Worm (Caenorhabditis elegans) whole organism, L4 larva: ENCODE data around the gene nas-16.
"Not testable (repeated sequence)": the region's sequence is repeated elsewhere in the genome, so short reads cannot be mapped to it uniquely, and the experiment has no call there.

Source experiments
- Y105C5A.15 ChIP-seq: fragments of 200-800 bp; sonication (Bioruptor generic); IDR thresholded peaks from 2 replicates; pipeline ENCODE4 v1.3.6; 2022; ENCODE audit warnings: missing genetic modification characterization, missing compliant biosample characterization
- Y48G9A.11 ChIP-seq: fragments of 200-800 bp; sonication (Bioruptor generic); IDR thresholded peaks from 2 replicates; pipeline ENCODE4 v1.3.6; 2022; ENCODE audit warnings: missing genetic modification reagents, missing genetic modification characterization, missing compliant biosample characterization
- aha-1 ChIP-seq: fragments of 150-350 bp; peaks from one replicate; lab custom pipeline; 2014; ENCODE audit warnings: missing biosample characterization, missing genetic modification characterization
- aly-2 ChIP-seq: sonication (generic microtip); optimal IDR thresholded peaks from 2 replicates; lab custom pipeline; 2018; ENCODE audit warnings: missing biosample characterization, missing genetic modification characterization
- ama-1 ChIP-seq: fragments of 150-350 bp; optimal IDR thresholded peaks from 2 replicates; lab custom pipeline; 2014; ENCODE audit warnings: inconsistent platforms, mixed read lengths
- ceh-32 ChIP-seq: sonication (generic microtip); optimal IDR thresholded peaks from 2 replicates; lab custom pipeline; 2016; ENCODE audit warnings: mild to moderate bottlenecking, missing genetic modification characterization, missing compliant biosample characterization; ENCODE audit not compliant: poor library complexity
- daf-16 ChIP-seq, 3 experiments: sonication (generic microtip); optimal IDR thresholded peaks; 2 replicates each; lab custom pipeline; 2016 to 2017; ENCODE audit warnings: missing genetic modification characterization in 3 of 3, missing genetic modification reagents in 3 of 3, mild to moderate bottlenecking in 2 of 3, missing compliant biosample characterization in 2 of 3, missing biosample characterization in 1 of 3, moderate library complexity in 1 of 3
- dmd-8 ChIP-seq: fragments of 200-800 bp; sonication (Bioruptor generic); IDR thresholded peaks from 2 replicates; pipeline ENCODE4 v1.3.6; 2022; ENCODE audit warnings: missing genetic modification characterization, missing compliant biosample characterization
- dve-1 ChIP-seq: sonication (generic microtip); optimal IDR thresholded peaks from 2 replicates; lab custom pipeline; 2017; ENCODE audit warnings: antibody characterized with exemption, mild to moderate bottlenecking, missing genetic modification characterization, missing compliant biosample characterization; ENCODE audit not compliant: insufficient read depth
- hlh-11 ChIP-seq: fragments of 200-800 bp; sonication (Bioruptor generic); optimal IDR thresholded peaks from 2 replicates; lab custom pipeline; 2018; ENCODE audit warnings: mild to moderate bottlenecking, missing genetic modification characterization, missing compliant biosample characterization
- hmg-1.1 ChIP-seq: fragments of 200-800 bp; sonication (Bioruptor generic); IDR thresholded peaks from 2 replicates; pipeline ENCODE4 v1.3.6; 2022; ENCODE audit warnings: missing genetic modification reagents, missing genetic modification characterization, missing compliant biosample characterization
- lin-13 ChIP-seq: fragments of 150-350 bp; optimal IDR thresholded peaks from 2 replicates; lab custom pipeline; 2014; ENCODE audit warnings: missing biosample characterization, missing genetic modification reagents, missing genetic modification characterization
- mdt-29 ChIP-seq: fragments of 200-800 bp; sonication (Bioruptor generic); IDR thresholded peaks from 2 replicates; pipeline ENCODE4 v1.3.6; 2022; ENCODE audit warnings: missing genetic modification reagents, missing genetic modification characterization, missing compliant biosample characterization
- mep-1 ChIP-seq: fragments of 150-350 bp; sonication (generic microtip); optimal IDR thresholded peaks from 3 replicates; lab custom pipeline; 2014; ENCODE audit warnings: missing biosample characterization, missing genetic modification characterization
- mxl-3 ChIP-seq: fragments of 200-800 bp; sonication (Bioruptor generic); optimal IDR thresholded peaks from 2 replicates; lab custom pipeline; 2018; ENCODE audit warnings: mild to moderate bottlenecking, missing genetic modification characterization, missing compliant biosample characterization
- nhr-102 ChIP-seq: sonication (generic microtip); optimal IDR thresholded peaks from 2 replicates; lab custom pipeline; 2016; ENCODE audit warnings: mild to moderate bottlenecking, missing genetic modification characterization, moderate library complexity, missing compliant biosample characterization
- nhr-28 ChIP-seq: fragments of 150-350 bp; optimal IDR thresholded peaks from 2 replicates; lab custom pipeline; 2014; ENCODE audit warnings: missing biosample characterization, missing genetic modification characterization
- nhr-42 ChIP-seq: fragments of 200-800 bp; sonication (Bioruptor generic); IDR thresholded peaks from 2 replicates; pipeline ENCODE4 v1.3.6; 2022; ENCODE audit warnings: missing genetic modification characterization, missing compliant biosample characterization
- php-3 ChIP-seq: fragments of 200-800 bp; sonication (Bioruptor generic); IDR thresholded peaks from 2 replicates; pipeline ENCODE4 v1.3.6; 2022; ENCODE audit warnings: missing genetic modification reagents, missing genetic modification characterization, missing compliant biosample characterization
- pqm-1 ChIP-seq: sonication (generic microtip); optimal IDR thresholded peaks from 2 replicates; lab custom pipeline; 2017; ENCODE audit warnings: missing biosample characterization, missing genetic modification characterization
- set-16 ChIP-seq: fragments of 200-800 bp; sonication (Bioruptor generic); IDR thresholded peaks from 2 replicates; pipeline ENCODE4 v1.3.6; 2022; ENCODE audit warnings: missing genetic modification reagents, missing genetic modification characterization, missing compliant biosample characterization
- skn-1 ChIP-seq: fragments of 150-350 bp; optimal IDR thresholded peaks from 2 replicates; lab custom pipeline; 2014; ENCODE audit warnings: missing biosample characterization, missing genetic modification characterization
- snpc-4 ChIP-seq: fragments of 150-350 bp; optimal IDR thresholded peaks from 2 replicates; lab custom pipeline; 2014; ENCODE audit warnings: missing biosample characterization, missing genetic modification characterization
- tag-97 ChIP-seq: fragments of 200-800 bp; sonication (Bioruptor generic); IDR thresholded peaks from 2 replicates; pipeline ENCODE4 v1.3.6; 2022; ENCODE audit warnings: missing genetic modification characterization, missing compliant biosample characterization
- unc-62 ChIP-seq, 3 experiments: fragments of 150-350 bp in 1 of 3; sonication (generic microtip); optimal IDR thresholded peaks in 2 of 3; peaks in 1 of 3; 1 replicate in 1 of 3; 2 replicates in 2 of 3; lab custom pipeline; 2014 to 2017; ENCODE audit warnings: missing biosample characterization in 3 of 3, missing genetic modification characterization in 3 of 3, missing genetic modification reagents in 3 of 3, missing genotype in 1 of 3
- zag-1 ChIP-seq: fragments of 150-350 bp; optimal IDR thresholded peaks from 2 replicates; lab custom pipeline; 2014; ENCODE audit warnings: missing biosample characterization, missing genetic modification characterization
- ztf-11 ChIP-seq: fragments of 150-350 bp; optimal IDR thresholded peaks from 2 replicates; lab custom pipeline; 2014; ENCODE audit warnings: missing biosample characterization, missing genetic modification characterization
- ztf-7 ChIP-seq: fragments of 150-350 bp; optimal IDR thresholded peaks from 2 replicates; lab custom pipeline; 2014; ENCODE audit warnings: missing biosample characterization, missing genetic modification characterization

Gene nas-16

ce11 chrV:11391033-11391432 is 1.1 kb upstream of the nas-16 start:
- 0 out of 2 replicates have a peak, but pooled peaks have one; percentile 36 for TF ChIP-seq Y48G9A.11

ce11 chrV:11395024-11395423 is 2.9 kb downstream of the nas-16 start, which contains the start of gene K03B8.4:
Gene K03B8.4 (minus strand): TSS chrV:11395124.
- peak; percentile 46; the same call in 1 of the 2 replicates for TF ChIP-seq set-16 (GFP tag; lab: Robert Waterston, UW)

DNA sequence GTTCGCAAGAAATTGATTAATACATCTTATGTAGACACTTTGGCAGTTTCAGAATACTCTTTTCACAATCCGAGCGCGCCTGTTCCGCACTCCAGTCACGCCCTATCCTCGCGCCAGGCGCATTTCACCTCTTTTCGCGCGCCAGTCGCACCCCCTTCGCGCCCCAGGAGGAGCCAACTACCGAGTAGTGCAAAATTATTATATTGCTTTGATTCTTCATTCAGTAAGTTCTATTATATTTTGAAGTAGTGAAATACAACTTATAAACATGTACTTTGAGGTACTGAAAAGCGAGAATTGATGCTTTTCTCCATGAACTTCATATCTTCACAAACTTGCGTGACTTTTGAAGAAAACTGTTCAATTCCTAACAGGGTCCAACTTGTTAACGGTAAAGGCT is 4.0 kb downstream of the nas-16 start, which contains the start of gene nas-18:
nas-18 (plus strand) TSS at position 301 of the 400 bp plus-strand sequence.
- TF ChIP-seq ceh-32 (tag; lab: Kevin White, UChicago); dmd-8 (GFP tag; lab: Robert Waterston, UW); Y48G9A.11: not testable (repeated sequence)

DNA sequence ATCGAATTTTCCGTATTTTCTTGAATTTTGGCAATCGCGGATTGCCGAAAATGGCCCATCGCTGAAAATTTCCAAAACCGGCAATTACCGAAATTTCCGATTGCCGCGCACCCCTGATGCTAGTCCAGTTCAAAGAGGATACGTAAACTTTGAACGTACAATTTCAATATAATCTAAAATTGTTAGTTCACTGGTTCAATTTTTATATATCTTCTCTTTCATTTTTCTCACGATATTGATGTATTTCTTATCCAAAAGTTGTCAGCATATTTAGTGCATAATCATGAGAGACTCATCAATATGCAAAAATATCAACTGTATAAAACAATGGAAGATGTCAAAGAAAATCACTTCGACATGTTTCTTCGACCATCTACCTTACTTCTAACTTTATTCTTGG is 6.5 kb downstream of the nas-16 start, which contains the start of gene nas-17:
nas-17 (plus strand) TSS at position 301 of the 400 bp plus-strand sequence.
- TF ChIP-seq nhr-42 (GFP tag; lab: Robert Waterston, UW) = no peak
- no peak for TF ChIP-seq lin-13 (GFP tag; lab: Kevin White, UChicago)
- no peak for TF ChIP-seq dve-1 (tag; lab: Kevin White, UChicago)
- TF ChIP-seq ztf-11 = no peak
- no peak for TF ChIP-seq tag-97 (GFP tag; lab: Robert Waterston, UW)
- no peak for TF ChIP-seq ztf-7
- TF ChIP-seq aly-2 (tag; lab: Kevin White, UChicago) = no peak

ce11 chrV:11402610-11403009 is 10.5 kb downstream of the nas-16 start, which contains the start of gene nas-19:
Gene nas-19 (minus strand): TSS chrV:11402710.
- TF ChIP-seq hmg-1.1 (GFP tag; lab: Robert Waterston, UW) (no peak), Y105C5A.15 (no peak), skn-1 (tag; lab: Kevin White, UChicago) (no peak), mdt-29 (GFP tag; lab: Robert Waterston, UW) (no peak), aha-1 (tag; lab: Kevin White, UChicago) (peak; percentile 66)

DNA sequence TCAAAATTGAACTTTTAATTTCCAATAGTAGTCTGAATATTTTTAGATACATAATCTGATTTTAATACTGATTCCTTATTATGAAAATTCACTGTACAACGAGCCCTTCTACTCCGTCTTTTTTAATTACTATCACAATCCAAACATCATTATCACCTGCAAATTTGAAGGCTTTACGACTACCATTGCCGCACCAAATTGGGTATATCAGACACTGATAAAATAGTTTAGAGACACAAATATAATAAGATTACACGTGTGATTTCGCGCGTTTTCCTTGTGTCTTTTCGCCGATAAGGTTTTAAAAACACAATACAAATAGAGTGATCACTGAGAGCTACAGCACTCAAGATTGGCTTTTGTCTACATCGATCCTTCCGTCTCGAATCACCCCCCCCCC is 10.9 kb downstream of the nas-16 start:
- TF ChIP-seq mxl-3 (GFP tag; lab: Kevin White, UChicago) = peak; percentile 21
- no peak for TF ChIP-seq daf-16 (GFP tag; optimal IDR thresholded peaks at IDR 0.05; lab: Kevin White, UChicago)
- TF ChIP-seq daf-16 (tag; optimal IDR thresholded peaks at IDR 0.05; lab: Kevin White, UChicago) = peak; percentile 50
- TF ChIP-seq pqm-1 (tag; lab: Kevin White, UChicago) = peak; percentile 34
- TF ChIP-seq ama-1 (lab: Kevin White, UChicago) = no peak

DNA sequence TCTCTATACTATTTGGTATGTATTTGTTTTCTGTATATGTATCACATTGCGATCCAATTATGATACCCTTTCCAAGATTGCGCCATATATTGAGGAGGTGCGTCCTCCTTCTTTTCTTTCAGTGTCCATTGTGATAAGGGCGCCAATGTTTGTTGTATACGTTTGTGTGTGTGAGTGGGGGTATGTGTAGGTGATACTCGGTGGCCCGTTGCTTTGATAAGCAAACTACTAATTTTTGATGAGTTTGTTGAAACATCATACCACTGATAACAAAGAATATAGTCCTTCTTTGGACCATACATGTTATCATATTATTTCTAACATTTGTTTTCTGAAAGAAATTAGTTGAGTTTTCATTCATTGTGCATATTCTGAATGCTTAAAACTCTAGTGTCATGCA is 11.6 kb downstream of the nas-16 start:
- TF ChIP-seq hlh-11 (tag; lab: Kevin White, UChicago) (peak; percentile 55), dve-1 (tag; lab: Kevin White, UChicago) (peak; percentile 53), php-3 (GFP tag; lab: Robert Waterston, UW) (0 out of 2 replicates have a peak, but pooled peaks have one; percentile 38), pqm-1 (tag; lab: Kevin White, UChicago) (peak; percentile 64), snpc-4 (tag; lab: Kevin White, UChicago) (no peak), nhr-28 (tag; lab: Kevin White, UChicago) (peak; percentile 32), mep-1 (no peak), aha-1 (tag; lab: Kevin White, UChicago) (peak; percentile 44), daf-16 (GFP tag; optimal IDR thresholded peaks at IDR 0.05; lab: Kevin White, UChicago) (no peak), daf-16 (tag; optimal IDR thresholded peaks at IDR 0.05; lab: Kevin White, UChicago) (peak; percentile 76)

ce11 chrV:11407251-11407650 is 15.1 kb downstream of the nas-16 start, which contains the start of gene K03B8.6:
Gene K03B8.6 (plus strand): TSS chrV:11407584.
- TF ChIP-seq aha-1 (tag; lab: Kevin White, UChicago) (peak; percentile 70), mxl-3 (GFP tag; lab: Kevin White, UChicago) (no peak), zag-1 (tag; lab: Kevin White, UChicago) (no peak), Y105C5A.15 (no peak), nhr-102 (tag; lab: Kevin White, UChicago) (no peak), dve-1 (tag; lab: Kevin White, UChicago) (no peak), unc-62 (GFP tag; optimal IDR thresholded peaks at IDR 0.05 in 1 of 2; lab: Kevin White, UChicago) (peak in 1 of 2 experiments; percentile 64), unc-62 (tag; optimal IDR thresholded peaks at IDR 0.05; lab: Kevin White, UChicago) (no peak)
- TF ChIP-seq, all 104 proteins: peak for 2
